Worm (Caenorhabditis elegans) whole organism, late embryonic: ENCODE measurements around the gene cat-2.

Experiments
- F13H6.1 ChIP-seq: sonication (generic microtip); optimal IDR thresholded peaks from 2 replicates; lab custom pipeline; 2016; ENCODE audit warnings: missing genetic modification characterization, missing compliant biosample characterization
- ceh-45 ChIP-seq: fragments of 200-800 bp; sonication (Bioruptor generic); IDR thresholded peaks from 2 replicates; pipeline ENCODE4 v1.3.6; 2022; ENCODE audit warnings: missing genetic modification reagents, missing genetic modification characterization, missing compliant biosample characterization
- ceh-48 ChIP-seq: sonication (generic microtip); optimal IDR thresholded peaks from 2 replicates; lab custom pipeline; 2016; ENCODE audit warnings: missing genetic modification characterization, inconsistent platforms, missing compliant biosample characterization
- pros-1 ChIP-seq: fragments of 150-350 bp; optimal IDR thresholded peaks from 2 replicates; lab custom pipeline; 2014; ENCODE audit warnings: missing biosample characterization, missing genetic modification reagents, missing genetic modification characterization
- sdc-2 ChIP-seq: sonication (generic microtip); optimal IDR thresholded peaks from 2 replicates; lab custom pipeline; 2016; ENCODE audit warnings: missing genotype, missing genetic modification characterization, missing compliant biosample characterization
- unc-42 ChIP-seq: sonication (generic microtip); optimal IDR thresholded peaks from 2 replicates; lab custom pipeline; 2016; ENCODE audit warnings: missing genotype, missing genetic modification characterization, missing compliant biosample characterization

cat-2 gene

DNA sequence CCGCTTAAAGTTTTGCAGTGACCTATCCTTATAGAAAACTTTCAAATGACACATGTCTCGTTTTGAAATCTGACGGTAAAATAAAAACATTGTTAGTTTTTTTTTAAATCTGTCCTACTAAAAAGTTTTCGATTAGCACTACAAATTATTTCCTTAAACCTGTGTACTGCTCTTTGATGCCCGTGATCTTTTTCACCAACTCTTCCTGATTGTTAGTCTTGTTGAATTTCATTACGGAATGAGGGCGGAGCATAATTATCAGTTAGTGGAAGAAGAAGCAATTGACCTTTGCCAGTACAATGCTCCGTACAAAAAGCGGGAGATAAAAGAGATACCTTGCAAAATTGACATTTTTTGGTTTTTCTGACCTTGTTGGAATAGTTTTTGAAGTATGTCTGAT, 49.5 kb downstream of the cat-2 start, which contains the start of gene K01A2.4:
TSS of gene K01A2.4 (plus strand) at position 301 of the 400 bp plus-strand sequence.
- TF ChIP-seq unc-42 (no peak), pros-1 (tag; lab: Kevin White, UChicago) (no peak), F13H6.1 (tag; lab: Kevin White, UChicago) (no peak), sdc-2 (tag; lab: Kevin White, UChicago) (no peak), ceh-45 (GFP tag; lab: Robert Waterston, UW) (no peak), ceh-48 (tag; lab: Kevin White, UChicago) (no peak)
